Worm (Caenorhabditis elegans): Measurements from ENCODE around the gene ugt-11.

ugt-11 gene

DNA sequence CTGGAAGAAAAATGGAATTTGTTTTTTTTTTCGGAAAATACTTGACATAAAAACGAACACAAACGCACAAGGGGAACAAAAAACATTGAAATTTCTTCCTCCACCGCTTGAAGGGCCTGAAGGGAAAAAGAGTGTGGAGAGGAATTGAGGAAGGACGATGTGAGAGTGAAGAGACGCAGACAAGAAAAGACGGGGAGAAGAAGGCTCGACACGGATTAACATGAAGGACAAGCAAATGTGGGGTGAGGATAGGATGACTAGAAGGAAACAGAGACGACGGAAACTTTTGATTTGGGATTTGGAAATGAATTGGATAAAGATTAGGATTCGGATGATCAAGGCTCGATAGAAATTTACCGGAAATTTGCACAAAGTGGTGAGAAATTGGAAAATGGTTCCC is 34.3 kb downstream of the ugt-11 start:
- TF ChIP-seq T22C8.4 (GFP tag; IDR thresholded peaks at IDR 0.05) (no peak; the same call in 1 of the 2 replicates), ref-1 (GFP tag; conservative IDR thresholded peaks at IDR 0.05) (no peak), cog-1 (tag; optimal IDR thresholded peaks at IDR 0.05) (no peak), tab-1 (GFP tag; IDR thresholded peaks at IDR 0.05) (no peak), klf-2 (GFP tag; conservative IDR thresholded peaks at IDR 0.05) (no peak)

DNA sequence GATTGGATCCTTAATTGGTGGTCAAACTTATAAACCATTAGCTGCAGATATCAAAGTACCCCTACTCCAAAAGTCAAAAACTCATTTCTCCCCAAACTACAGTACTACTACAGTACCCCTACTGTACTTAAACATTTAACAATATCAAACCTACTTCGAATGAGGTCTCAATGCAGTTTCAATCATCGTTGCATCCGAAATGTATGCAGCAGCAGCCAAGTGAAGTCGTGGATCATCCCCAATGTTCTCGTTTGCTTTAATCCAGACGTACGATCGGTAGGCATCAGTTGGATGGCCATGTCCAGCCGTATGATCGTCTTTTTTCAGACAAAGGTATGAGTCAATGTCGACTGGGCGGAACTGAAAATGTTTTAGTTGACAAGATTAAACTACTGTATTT is 37.3 kb downstream of the ugt-11 start:
- TF ChIP-seq klf-2 (GFP tag; conservative IDR thresholded peaks at IDR 0.05), result no peak
- no peak for TF ChIP-seq T22C8.4 (GFP tag; IDR thresholded peaks at IDR 0.05)
- no peak for TF ChIP-seq ref-1 (GFP tag; conservative IDR thresholded peaks at IDR 0.05)
- TF ChIP-seq flt-1 (GFP tag; IDR thresholded peaks at IDR 0.05), result no peak
- TF ChIP-seq tab-1 (GFP tag; IDR thresholded peaks at IDR 0.05), result no peak
- no peak for TF ChIP-seq ztf-29 (GFP tag; IDR thresholded peaks at IDR 0.05)
- TF ChIP-seq med-1 (GFP tag; optimal IDR thresholded peaks at IDR 0.05; ENCODE audit: insufficient read depth), result no peak
- no peak for TF ChIP-seq ztf-23 (GFP tag; IDR thresholded peaks at IDR 0.05)
- no peak for TF ChIP-seq cog-1 (tag; optimal IDR thresholded peaks at IDR 0.05)

ce11 chrV:4851969-4852368 is 42.9 kb downstream of the ugt-11 start:
- no peak for TF ChIP-seq cog-1 (tag; optimal IDR thresholded peaks at IDR 0.05)
- TF ChIP-seq ztf-29 (GFP tag; IDR thresholded peaks at IDR 0.05), result no peak
- no peak for TF ChIP-seq klf-2 (GFP tag; conservative IDR thresholded peaks at IDR 0.05)
- TF ChIP-seq med-1 (GFP tag; optimal IDR thresholded peaks at IDR 0.05; ENCODE audit: insufficient read depth), result no peak
- no peak for TF ChIP-seq flt-1 (GFP tag; IDR thresholded peaks at IDR 0.05)

DNA sequence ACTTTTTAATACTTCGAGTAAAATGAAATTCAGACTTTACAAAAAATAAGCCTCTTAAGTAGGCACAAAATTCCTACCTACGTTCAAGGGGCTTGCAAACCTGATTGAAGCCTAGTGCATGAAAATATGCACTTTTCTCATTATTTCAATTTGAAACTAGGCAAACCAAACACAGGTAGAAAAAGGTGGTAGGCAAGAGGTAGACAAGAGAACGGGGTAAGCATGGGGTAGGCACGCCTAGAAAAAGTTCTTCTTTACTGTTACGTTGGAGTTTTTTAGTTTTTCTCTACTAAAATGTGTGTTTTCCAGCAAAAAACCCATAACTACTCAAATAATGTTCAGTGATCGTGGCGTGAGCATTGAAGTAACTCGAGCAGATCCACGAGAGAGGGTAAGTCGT is 43.7 kb downstream of the ugt-11 start, which contains the start of gene nex-4:
nex-4 (plus strand) TSS at position 301 of the 400 bp plus-strand sequence.
- no peak for TF ChIP-seq klf-2 (GFP tag; conservative IDR thresholded peaks at IDR 0.05)
- TF ChIP-seq ref-1 (GFP tag; conservative IDR thresholded peaks at IDR 0.05), result no peak
- no peak for TF ChIP-seq T22C8.4 (GFP tag; IDR thresholded peaks at IDR 0.05)
- no peak for TF ChIP-seq flt-1 (GFP tag; IDR thresholded peaks at IDR 0.05)
- no peak for TF ChIP-seq med-1 (GFP tag; optimal IDR thresholded peaks at IDR 0.05; ENCODE audit: insufficient read depth)
- no peak for TF ChIP-seq tab-1 (GFP tag; IDR thresholded peaks at IDR 0.05)
- no peak for TF ChIP-seq ztf-29 (GFP tag; IDR thresholded peaks at IDR 0.05)
- no peak for TF ChIP-seq cog-1 (tag; optimal IDR thresholded peaks at IDR 0.05)
- TF ChIP-seq ztf-23 (GFP tag; IDR thresholded peaks at IDR 0.05), result no peak

ce11 chrV:4850446-4850845 is 44.4 kb downstream of the ugt-11 start:
- no peak for TF ChIP-seq cog-1 (tag; optimal IDR thresholded peaks at IDR 0.05)
- TF ChIP-seq T22C8.4 (GFP tag; IDR thresholded peaks at IDR 0.05), result no peak
- TF ChIP-seq ztf-29 (GFP tag; IDR thresholded peaks at IDR 0.05), result no peak
- no peak for TF ChIP-seq ref-1 (GFP tag; conservative IDR thresholded peaks at IDR 0.05)
- no peak for TF ChIP-seq med-1 (GFP tag; optimal IDR thresholded peaks at IDR 0.05; ENCODE audit: insufficient read depth)
- TF ChIP-seq tab-1 (GFP tag; IDR thresholded peaks at IDR 0.05), result no peak
- no peak for TF ChIP-seq flt-1 (GFP tag; IDR thresholded peaks at IDR 0.05)
- TF ChIP-seq ztf-23 (GFP tag; IDR thresholded peaks at IDR 0.05), result no peak
- no peak for TF ChIP-seq klf-2 (GFP tag; conservative IDR thresholded peaks at IDR 0.05)

ce11 chrV:4847424-4847823 is 47.4 kb downstream of the ugt-11 start, which contains the start of gene abhd-5.1:
abhd-5.1 (plus strand) TSS chrV:4847653.
- TF ChIP-seq ztf-23 (GFP tag; IDR thresholded peaks at IDR 0.05), result no peak
- TF ChIP-seq flt-1 (GFP tag; IDR thresholded peaks at IDR 0.05), result no peak
- TF ChIP-seq klf-2 (GFP tag; conservative IDR thresholded peaks at IDR 0.05), result no peak
- no peak for TF ChIP-seq tab-1 (GFP tag; IDR thresholded peaks at IDR 0.05)
- no peak for TF ChIP-seq cog-1 (tag; optimal IDR thresholded peaks at IDR 0.05)
- TF ChIP-seq ztf-29 (GFP tag; IDR thresholded peaks at IDR 0.05), result no peak
- TF ChIP-seq med-1 (GFP tag; optimal IDR thresholded peaks at IDR 0.05; ENCODE audit: insufficient read depth), result no peak
- no peak for TF ChIP-seq T22C8.4 (GFP tag; IDR thresholded peaks at IDR 0.05)
- TF ChIP-seq ref-1 (GFP tag; conservative IDR thresholded peaks at IDR 0.05), result no peak

- TF ChIP-seq cog-1 (tag; optimal IDR thresholded peaks at IDR 0.05) (no peak), ref-1 (GFP tag; conservative IDR thresholded peaks at IDR 0.05) (no peak), tab-1 (GFP tag; IDR thresholded peaks at IDR 0.05) (no peak), ztf-23 (GFP tag; IDR thresholded peaks at IDR 0.05) (no peak), med-1 (GFP tag; optimal IDR thresholded peaks at IDR 0.05; ENCODE audit: insufficient read depth) (no peak), ztf-29 (GFP tag; IDR thresholded peaks at IDR 0.05) (no peak), klf-2 (GFP tag; conservative IDR thresholded peaks at IDR 0.05) (no peak), T22C8.4 (GFP tag; IDR thresholded peaks at IDR 0.05) (no peak), flt-1 (GFP tag; IDR thresholded peaks at IDR 0.05) (no peak)
Measured at ce11 chrV:4846507-4846906, 48.4 kb downstream of the ugt-11 start.

DNA sequence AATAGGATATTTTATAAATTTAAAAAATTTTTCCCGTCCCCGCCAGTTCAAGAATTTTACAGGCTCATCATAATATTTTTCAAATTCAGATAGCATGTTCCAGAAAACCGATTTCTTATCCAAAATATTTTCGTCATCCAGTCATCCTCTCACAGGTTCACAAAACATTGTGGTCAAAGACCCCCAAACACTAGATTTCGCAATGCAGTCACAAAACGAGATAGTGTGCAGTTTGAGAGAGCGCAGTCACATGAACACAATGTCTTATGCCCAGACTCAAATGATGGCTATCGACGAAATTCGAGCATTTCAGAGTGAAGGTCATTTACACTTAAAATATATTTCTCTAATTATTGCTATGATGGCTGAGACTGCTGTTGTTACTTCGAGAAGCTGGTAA is 50.3 kb downstream of the ugt-11 start, which contains the start of gene abhd-5.2:
abhd-5.2 (plus strand) TSS at position 95 of the 400 bp plus-strand sequence.
- TF ChIP-seq tab-1 (GFP tag; IDR thresholded peaks at IDR 0.05), result no peak
- no peak for TF ChIP-seq cog-1 (tag; optimal IDR thresholded peaks at IDR 0.05)
- TF ChIP-seq T22C8.4 (GFP tag; IDR thresholded peaks at IDR 0.05), result no peak
- TF ChIP-seq klf-2 (GFP tag; conservative IDR thresholded peaks at IDR 0.05), result no peak
- no peak for TF ChIP-seq med-1 (GFP tag; optimal IDR thresholded peaks at IDR 0.05; ENCODE audit: insufficient read depth)
- no peak for TF ChIP-seq ztf-23 (GFP tag; IDR thresholded peaks at IDR 0.05)
- TF ChIP-seq ztf-29 (GFP tag; IDR thresholded peaks at IDR 0.05), result no peak
- no peak for TF ChIP-seq ref-1 (GFP tag; conservative IDR thresholded peaks at IDR 0.05)

Data from whole organism, midembryonic.